Fruit fly (Drosophila melanogaster): ENCODE results near the gene REPTOR.

The REPTOR gene

DNA sequence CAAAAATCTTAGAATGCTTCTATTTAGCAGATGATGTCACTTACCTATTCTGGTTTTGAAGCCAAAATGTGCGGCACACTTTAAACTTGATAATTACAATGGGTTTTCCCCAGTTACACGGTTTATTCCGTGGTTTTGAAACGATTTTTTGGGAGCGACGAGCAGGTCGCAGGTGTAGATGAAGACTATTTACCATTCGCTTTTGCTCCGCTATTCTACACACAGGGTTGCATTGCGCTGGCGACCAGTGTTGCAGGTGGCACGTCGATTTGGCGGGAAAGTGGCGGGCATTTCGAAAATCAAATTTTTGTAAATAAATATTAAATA, at the start of gene REPTOR (continued):
- TF ChIP-seq B-H2 (GFP tag; optimal IDR thresholded peaks at IDR 0.05) (peak; percentile 69), CG1832 (GFP tag; optimal IDR thresholded peaks at IDR 0.05) (no peak), Ssrp (tag; optimal IDR thresholded peaks at IDR 0.05) (no peak), CG11696 (GFP tag; IDR thresholded peaks at IDR 0.05) (no peak), CG2678 (tag; optimal IDR thresholded peaks at IDR 0.05) (peak; percentile 44), CG3726 (GFP tag; IDR thresholded peaks at IDR 0.05) (no peak), usp (GFP tag; optimal IDR thresholded peaks at IDR 0.05) (no peak), Vsx1 (GFP tag; optimal IDR thresholded peaks at IDR 0.05) (peak; percentile 26), Gsc (GFP tag; IDR thresholded peaks at IDR 0.05) (no peak), kni (GFP tag; optimal IDR thresholded peaks at IDR 0.05) (peak; percentile 59), TFAM (GFP tag; optimal IDR thresholded peaks at IDR 0.05) (no peak), CG8089 (GFP tag; optimal IDR thresholded peaks at IDR 0.05) (no peak), salm (tag; optimal IDR thresholded peaks at IDR 0.05) (peak; percentile 23), ase (GFP tag; IDR thresholded peaks at IDR 0.05) (no peak), ind (GFP tag; optimal IDR thresholded peaks at IDR 0.05) (peak; percentile 4), CG11093 (GFP tag; IDR thresholded peaks at IDR 0.05) (no peak), Mes4 (GFP tag; optimal IDR thresholded peaks at IDR 0.05) (no peak), Kr (GFP tag; optimal IDR thresholded peaks at IDR 0.05) (no peak), yki (optimal IDR thresholded peaks at IDR 0.05) (no peak), nerfin-2 (GFP tag; IDR thresholded peaks at IDR 0.05; ENCODE audit: partially characterized antibody) (no peak), so (GFP tag; IDR thresholded peaks at IDR 0.05) (no peak), Usf (GFP tag; optimal IDR thresholded peaks at IDR 0.05) (no peak), Sox100B (GFP tag; optimal IDR thresholded peaks at IDR 0.05) (peak; percentile 26), crc (GFP tag; optimal IDR thresholded peaks at IDR 0.05) (no peak), CG13894 (tag; optimal IDR thresholded peaks at IDR 0.05) (peak; percentile 68), schlank (tag; optimal IDR thresholded peaks at IDR 0.05) (no peak), CG2116 (GFP tag; optimal IDR thresholded peaks at IDR 0.05) (peak; percentile 99), CG31388 (GFP tag; optimal IDR thresholded peaks at IDR 0.05) (no peak), Deaf1 (tag; optimal IDR thresholded peaks at IDR 0.05) (peak; percentile 15), CG12391 (tag; optimal IDR thresholded peaks at IDR 0.05) (peak; percentile 44), CG17802 (tag; optimal IDR thresholded peaks at IDR 0.05) (no peak), sqz (GFP tag; optimal IDR thresholded peaks at IDR 0.05) (no peak), ttk (GFP tag; IDR thresholded peaks at IDR 0.05) (no peak), CG3163 (GFP tag; optimal IDR thresholded peaks at IDR 0.05) (no peak), exex (tag; optimal IDR thresholded peaks at IDR 0.05) (peak; percentile 13), Atf6 (GFP tag; IDR thresholded peaks at IDR 0.05) (no peak), ara (GFP tag; IDR thresholded peaks at IDR 0.05) (no peak), CG32532 (GFP tag; IDR thresholded peaks at IDR 0.05) (no peak), tin (GFP tag; optimal IDR thresholded peaks at IDR 0.05) (peak; percentile 11), hbn (GFP tag; IDR thresholded peaks at IDR 0.05; ENCODE audit: partially characterized antibody) (no peak), CG6683 (GFP tag; optimal IDR thresholded peaks at IDR 0.05) (peak; percentile 12), Camta (GFP tag; optimal IDR thresholded peaks at IDR 0.05) (no peak), ERR (GFP tag; optimal IDR thresholded peaks at IDR 0.05) (no peak), Hr39 (optimal IDR thresholded peaks at IDR 0.05) (no peak), gsb-n (tag; optimal IDR thresholded peaks at IDR 0.05) (no peak), MTF-1 (GFP tag; optimal IDR thresholded peaks at IDR 0.05; ENCODE audit: borderline replicate concordance) (no peak), CG4820 (GFP tag; optimal IDR thresholded peaks at IDR 0.05) (no peak), CG17612 (GFP tag; IDR thresholded peaks at IDR 0.05) (no peak), CG11723 (GFP tag; optimal IDR thresholded peaks at IDR 0.05) (no peak), pho (GFP tag; optimal IDR thresholded peaks at IDR 0.05) (no peak), CG6654 (GFP tag; optimal IDR thresholded peaks at IDR 0.05) (no peak), CG12155 (GFP tag; optimal IDR thresholded peaks at IDR 0.05) (peak; percentile 50), CG10366 (GFP tag; IDR thresholded peaks at IDR 0.05) (no peak)
